Worm (Caenorhabditis elegans) whole organism, young adult: ENCODE measurements around the gene Y53C12A.7.

Source experiments
- B0336.3 ChIP-seq: fragments of 200-800 bp; sonication (Bioruptor generic); IDR thresholded peaks from 2 replicates; pipeline ENCODE4 v1.3.6; 2022; ENCODE audit warnings: missing genetic modification characterization, missing compliant biosample characterization
- F33H1.4 ChIP-seq: fragments of 200-800 bp; sonication (Bioruptor generic); IDR thresholded peaks from 2 replicates; pipeline ENCODE4 v1.3.6; 2022; ENCODE audit warnings: missing genetic modification reagents, missing genetic modification characterization, missing compliant biosample characterization
- F37B4.10 ChIP-seq: fragments of 200-800 bp; sonication (Bioruptor generic); IDR thresholded peaks from 2 replicates; pipeline ENCODE4 v1.3.6; 2022; ENCODE audit warnings: missing genetic modification characterization, missing compliant biosample characterization
- Y56A3A.18 ChIP-seq: fragments of 200-800 bp; sonication (Bioruptor generic); IDR thresholded peaks from 2 replicates; pipeline ENCODE4 v1.3.6; 2022; ENCODE audit warnings: missing genetic modification reagents, missing genetic modification characterization, missing compliant biosample characterization
- Y67H2A.10 ChIP-seq: fragments of 200-800 bp; sonication (Bioruptor generic); conservative IDR thresholded peaks from 2 replicates; pipeline ENCODE4 v1.3.6; 2022; ENCODE audit warnings: missing genetic modification reagents, missing genetic modification characterization, missing compliant biosample characterization
- Y95B8A.8 ChIP-seq: fragments of 200-800 bp; sonication (Bioruptor generic); IDR thresholded peaks from 2 replicates; pipeline ENCODE4 v1.3.6; 2022; ENCODE audit warnings: missing genetic modification reagents, missing genetic modification characterization, missing compliant biosample characterization
- akir-1 ChIP-seq: fragments of 200-800 bp; sonication (Bioruptor generic); optimal IDR thresholded peaks from 2 replicates; lab custom pipeline; 2018; ENCODE audit warnings: mild to moderate bottlenecking, missing genetic modification characterization, moderate library complexity, missing compliant biosample characterization
- aptf-3 ChIP-seq: fragments of 200-800 bp; sonication (Bioruptor generic); IDR thresholded peaks from 2 replicates; pipeline ENCODE4 v1.3.6; 2022; ENCODE audit warnings: missing genetic modification characterization, missing compliant biosample characterization
- atf-7 ChIP-seq: sonication (generic microtip); optimal IDR thresholded peaks from 2 replicates; lab custom pipeline; 2017; ENCODE audit warnings: mild to moderate bottlenecking, missing genetic modification characterization, missing compliant biosample characterization
- attf-5 ChIP-seq: fragments of 200-800 bp; sonication (Bioruptor generic); optimal IDR thresholded peaks from 2 replicates; lab custom pipeline; 2018; ENCODE audit warnings: mild to moderate bottlenecking, missing genetic modification characterization, missing compliant biosample characterization
- cebp-1 ChIP-seq, 2 experiments: fragments of 200-800 bp in 1 of 2; sonication (Bioruptor generic) in 1 of 2; sonication (generic microtip) in 1 of 2; IDR thresholded peaks in 1 of 2; optimal IDR thresholded peaks in 1 of 2; 2 replicates each; pipeline versions ENCODE4 v1.3.6 to Lab custom; 2017 to 2022; ENCODE audit warnings: missing compliant biosample characterization in 2 of 2, missing genetic modification characterization in 2 of 2, mild to moderate bottlenecking in 1 of 2, missing genetic modification reagents in 1 of 2, moderate library complexity in 1 of 2
- cebp-2 ChIP-seq: fragments of 200-800 bp; sonication (Bioruptor generic); IDR thresholded peaks from 2 replicates; pipeline ENCODE4 v1.3.6; 2022; ENCODE audit warnings: missing genetic modification characterization, missing compliant biosample characterization
- ceh-91 ChIP-seq: fragments of 200-800 bp; sonication (Bioruptor generic); IDR thresholded peaks from 2 replicates; pipeline ENCODE4 v1.3.6; 2022; ENCODE audit warnings: missing genetic modification reagents, missing genetic modification characterization, missing compliant biosample characterization
- chd-7 ChIP-seq: sonication (generic microtip); optimal IDR thresholded peaks from 2 replicates; lab custom pipeline; 2016; ENCODE audit warnings: mild to moderate bottlenecking, missing genetic modification characterization, moderate library complexity, missing compliant biosample characterization
- dox-1 ChIP-seq: fragments of 200-800 bp; sonication (Bioruptor generic); IDR thresholded peaks from 2 replicates; pipeline ENCODE4 v1.3.6; 2022; ENCODE audit warnings: missing genetic modification reagents, missing genetic modification characterization, missing compliant biosample characterization
- dpl-1 ChIP-seq: fragments of 150-350 bp; optimal IDR thresholded peaks from 2 replicates; lab custom pipeline; 2014; ENCODE audit warnings: missing biosample characterization, missing genetic modification reagents, missing genetic modification characterization
- ets-4 ChIP-seq: fragments of 200-800 bp; sonication (Bioruptor generic); optimal IDR thresholded peaks from 2 replicates; lab custom pipeline; 2018; ENCODE audit warnings: mild to moderate bottlenecking, missing genetic modification characterization, missing compliant biosample characterization
- hmg-1.2 ChIP-seq: fragments of 200-800 bp; sonication (Bioruptor generic); IDR thresholded peaks from 2 replicates; pipeline ENCODE4 v1.3.6; 2022; ENCODE audit warnings: missing genetic modification reagents, missing genetic modification characterization, missing compliant biosample characterization
- hsf-1 ChIP-seq: fragments of 200-800 bp; sonication (Bioruptor generic); IDR thresholded peaks from 2 replicates; pipeline ENCODE4 v1.3.6; 2022; ENCODE audit warnings: missing genetic modification reagents, missing genetic modification characterization, missing compliant biosample characterization
- let-607 ChIP-seq, 2 experiments: fragments of 200-800 bp in 1 of 2; sonication (Bioruptor generic) in 1 of 2; sonication (generic microtip) in 1 of 2; optimal IDR thresholded peaks; 2 replicates each; lab custom pipeline; 2016 to 2018; ENCODE audit warnings: mild to moderate bottlenecking in 2 of 2, missing compliant biosample characterization in 2 of 2, missing genetic modification characterization in 2 of 2, moderate library complexity in 2 of 2, missing genotype in 1 of 2
- lir-1 ChIP-seq: fragments of 200-800 bp; sonication (Bioruptor generic); conservative IDR thresholded peaks from 2 replicates; pipeline ENCODE4 v1.3.6; 2022; ENCODE audit warnings: missing genetic modification reagents, missing genetic modification characterization, missing compliant biosample characterization
- lsy-27 ChIP-seq: sonication (generic microtip); optimal IDR thresholded peaks from 2 replicates; lab custom pipeline; 2017; ENCODE audit warnings: missing genetic modification characterization, mild to moderate bottlenecking, missing compliant biosample characterization, antibody characterized with exemption, missing genotype, borderline replicate concordance; ENCODE audit not compliant: insufficient read depth
- madf-10 ChIP-seq: sonication (generic microtip); optimal IDR thresholded peaks from 2 replicates; lab custom pipeline; 2016; ENCODE audit warnings: mild to moderate bottlenecking, missing genetic modification characterization, missing compliant biosample characterization
- mcd-1 ChIP-seq: fragments of 200-800 bp; sonication (Bioruptor generic); IDR thresholded peaks from 2 replicates; pipeline ENCODE4 v1.3.6; 2022; ENCODE audit warnings: missing genetic modification reagents, missing genetic modification characterization, missing compliant biosample characterization
- mxl-1 ChIP-seq: sonication (generic microtip); optimal IDR thresholded peaks from 2 replicates; lab custom pipeline; 2016; ENCODE audit warnings: missing genetic modification characterization, missing compliant biosample characterization
- nfyb-1 ChIP-seq: fragments of 200-800 bp; sonication (Bioruptor generic); IDR thresholded peaks from 2 replicates; pipeline ENCODE4 v1.3.6; 2022; ENCODE audit warnings: missing genetic modification reagents, missing genetic modification characterization, missing compliant biosample characterization
- nhr-179 ChIP-seq: sonication (generic microtip); optimal IDR thresholded peaks from 2 replicates; lab custom pipeline; 2016; ENCODE audit warnings: mild to moderate bottlenecking, missing genetic modification characterization, missing compliant biosample characterization
- nhr-80 ChIP-seq: sonication (generic microtip); optimal IDR thresholded peaks from 2 replicates; lab custom pipeline; 2016; ENCODE audit warnings: missing genetic modification characterization, missing compliant biosample characterization
- nhr-90 ChIP-seq: sonication (generic microtip); optimal IDR thresholded peaks from 2 replicates; lab custom pipeline; 2016; ENCODE audit warnings: missing genotype, mild to moderate bottlenecking, missing genetic modification characterization, missing compliant biosample characterization
- pbrm-1 ChIP-seq: fragments of 200-800 bp; sonication (Bioruptor generic); IDR thresholded peaks from 2 replicates; pipeline ENCODE4 v1.3.6; 2022; ENCODE audit warnings: missing genetic modification reagents, missing genetic modification characterization, missing compliant biosample characterization
- pha-4 ChIP-seq: fragments of 150-350 bp; sonication (generic microtip); optimal IDR thresholded peaks from 2 replicates; lab custom pipeline; 2014; ENCODE audit warnings: missing biosample characterization, missing genetic modification reagents, missing genetic modification characterization
- rcor-1 ChIP-seq: fragments of 200-800 bp; sonication (Bioruptor generic); IDR thresholded peaks from 2 replicates; pipeline ENCODE4 v1.3.6; 2022; ENCODE audit warnings: missing genetic modification reagents, missing genetic modification characterization, missing compliant biosample characterization
- rpc-1 ChIP-seq, 2 experiments: fragments of 150-350 bp in 1 of 2; sonication (generic microtip) in 1 of 2; optimal IDR thresholded peaks; 2 replicates each; lab custom pipeline; 2014 to 2018; ENCODE audit warnings: missing biosample characterization in 1 of 2, missing genetic modification characterization in 1 of 2, missing genetic modification reagents in 1 of 2, missing genotype in 1 of 2
- snpc-3.4 ChIP-seq: sonication (generic microtip); optimal IDR thresholded peaks from 2 replicates; lab custom pipeline; 2017; ENCODE audit warnings: missing genetic modification characterization, mild to moderate bottlenecking, missing compliant biosample characterization, antibody characterized with exemption, moderate library complexity, missing genotype, missing genetic modification reagents
- snpc-4 ChIP-seq, 5 experiments: fragments of 150-350 bp in 1 of 5; sonication (generic microtip) in 4 of 5; optimal IDR thresholded peaks; 2 replicates each; lab custom pipeline; 2014 to 2018; ENCODE audit warnings: missing genetic modification characterization in 5 of 5, missing biosample characterization in 3 of 5, antibody characterized with exemption in 2 of 5, mild to moderate bottlenecking in 2 of 5, missing compliant biosample characterization in 2 of 5, missing genotype in 2 of 5, moderate library complexity in 2 of 5, missing genetic modification reagents in 1 of 5
- somi-1 ChIP-seq: fragments of 200-800 bp; sonication (Bioruptor generic); optimal IDR thresholded peaks from 2 replicates; lab custom pipeline; 2018; ENCODE audit warnings: mild to moderate bottlenecking, missing genetic modification characterization, missing compliant biosample characterization
- sptf-2 ChIP-seq: fragments of 200-800 bp; sonication (Bioruptor generic); optimal IDR thresholded peaks from 2 replicates; lab custom pipeline; 2018; ENCODE audit warnings: mild to moderate bottlenecking, missing genetic modification characterization, missing compliant biosample characterization
- tbp1 ChIP-seq: fragments of 200-800 bp; sonication (Bioruptor generic); optimal IDR thresholded peaks from 2 replicates; lab custom pipeline; 2018; ENCODE audit warnings: mild to moderate bottlenecking, missing genetic modification characterization, missing compliant biosample characterization
- tlf-1 ChIP-seq: fragments of 200-800 bp; sonication (Bioruptor generic); optimal IDR thresholded peaks from 2 replicates; lab custom pipeline; 2018; ENCODE audit warnings: mild to moderate bottlenecking, missing genetic modification characterization, missing compliant biosample characterization
- unc-62 ChIP-seq: fragments of 150-350 bp; optimal IDR thresholded peaks from 2 replicates; lab custom pipeline; 2014; ENCODE audit warnings: missing biosample characterization, missing genetic modification reagents, missing genetic modification characterization
- zim-3 ChIP-seq: sonication (generic microtip); optimal IDR thresholded peaks from 2 replicates; lab custom pipeline; 2017; ENCODE audit warnings: mild to moderate bottlenecking, missing genetic modification characterization, moderate library complexity, missing compliant biosample characterization
- ztf-18 ChIP-seq: sonication (generic microtip); optimal IDR thresholded peaks from 2 replicates; lab custom pipeline; 2016; ENCODE audit warnings: missing genotype, mild to moderate bottlenecking, missing genetic modification characterization, missing compliant biosample characterization
- ztf-25 ChIP-seq: fragments of 200-800 bp; sonication (Bioruptor generic); IDR thresholded peaks from 2 replicates; pipeline ENCODE4 v1.3.6; 2022; ENCODE audit warnings: missing genetic modification reagents, missing genetic modification characterization, missing compliant biosample characterization
- ztf-3 ChIP-seq: fragments of 200-800 bp; sonication (Bioruptor generic); optimal IDR thresholded peaks from 2 replicates; lab custom pipeline; 2018; ENCODE audit warnings: mild to moderate bottlenecking, missing genetic modification characterization, missing compliant biosample characterization

The Y53C12A.7 gene

ce11 chrII:9738820-9739219 is 38.5 kb downstream of the Y53C12A.7 start:
- TF ChIP-seq mcd-1 (GFP tag; lab: Robert Waterston, UW), result peak; percentile 33; the same call in 1 of the 2 replicates
- TF ChIP-seq B0336.3 (GFP tag; lab: Robert Waterston, UW), result peak; percentile 76; the same call in 1 of the 2 replicates
- peak; percentile 30 for TF ChIP-seq zim-3 (tag; lab: Kevin White, UChicago)
- no peak for TF ChIP-seq mxl-1 (tag; lab: Kevin White, UChicago)
- no peak for TF ChIP-seq akir-1 (GFP tag; lab: Kevin White, UChicago)
- 0 out of 2 replicates have a peak, but pooled peaks have one; percentile 24 for TF ChIP-seq cebp-1 (GFP tag; IDR thresholded peaks at IDR 0.05; lab: Robert Waterston, UW)
- peak; percentile 69 for TF ChIP-seq cebp-1 (tag; optimal IDR thresholded peaks at IDR 0.05; lab: Kevin White, UChicago)
- TF ChIP-seq nhr-90 (tag; lab: Kevin White, UChicago), result peak; percentile 34
- peak; percentile 85 to 91 for TF ChIP-seq let-607 (tag; optimal IDR thresholded peaks at IDR 0.05; lab: Kevin White, UChicago)
- TF ChIP-seq rpc-1 (optimal IDR thresholded peaks at IDR 0.05; lab: Kevin White, UChicago), result no peak
- no peak for TF ChIP-seq rpc-1 (tag; optimal IDR thresholded peaks at IDR 0.05; lab: Kevin White, UChicago)
- TF ChIP-seq F33H1.4 (GFP tag; lab: Robert Waterston, UW), result peak; percentile 29; the same call in 1 of the 2 replicates
- TF ChIP-seq atf-7 (tag; lab: Kevin White, UChicago), result peak; percentile 23
- peak; percentile 30; the same call in 1 of the 2 replicates for TF ChIP-seq pbrm-1 (GFP tag; lab: Robert Waterston, UW)
- peak; percentile 92 for TF ChIP-seq nhr-80 (tag; lab: Kevin White, UChicago)
- peak; percentile 67 for TF ChIP-seq chd-7 (tag; lab: Kevin White, UChicago)
- peak; percentile 54 for TF ChIP-seq tbp1 (GFP tag; lab: Kevin White, UChicago)
- no peak for TF ChIP-seq sptf-2 (GFP tag; lab: Kevin White, UChicago)
- no peak for TF ChIP-seq ceh-91 (GFP tag; lab: Robert Waterston, UW)
- TF ChIP-seq ets-4 (GFP tag; lab: Kevin White, UChicago), result peak; percentile 42
- TF ChIP-seq cebp-2 (GFP tag; lab: Robert Waterston, UW), result 0 out of 2 replicates have a peak, but pooled peaks have one; percentile 64
- peak; percentile 64 for TF ChIP-seq dox-1 (GFP tag; lab: Robert Waterston, UW)
- 0 out of 2 replicates have a peak, but pooled peaks have one; percentile 40 for TF ChIP-seq Y56A3A.18 (GFP tag; lab: Robert Waterston, UW)
- peak; percentile 70 for TF ChIP-seq attf-5 (GFP tag; lab: Kevin White, UChicago)
- no peak for TF ChIP-seq snpc-4 (GFP tag; optimal IDR thresholded peaks at IDR 0.05; lab: Kevin White, UChicago)
- peak in 3 of 4 experiments; percentile 3 to 31 (median 15) for TF ChIP-seq snpc-4 (tag; optimal IDR thresholded peaks at IDR 0.05; lab: Kevin White, UChicago)
- TF ChIP-seq lir-1, result 0 out of 2 replicates have a peak, but pooled peaks have one; percentile 21
- TF ChIP-seq unc-62 (GFP tag; lab: Kevin White, UChicago), result peak; percentile 48
- peak; percentile 35; the same call in 1 of the 2 replicates for TF ChIP-seq hmg-1.2
- TF ChIP-seq nfyb-1 (GFP tag; lab: Robert Waterston, UW), result 0 out of 2 replicates have a peak, but pooled peaks have one; percentile 24
- TF ChIP-seq nhr-179 (tag; lab: Kevin White, UChicago), result no peak
- no peak for TF ChIP-seq ztf-18
- no peak for TF ChIP-seq Y67H2A.10 (GFP tag; lab: Robert Waterston, UW)
- peak; percentile 43; the same call in 1 of the 2 replicates for TF ChIP-seq ztf-25
- 0 out of 2 replicates have a peak, but pooled peaks have one; percentile 30 for TF ChIP-seq F37B4.10 (GFP tag; lab: Robert Waterston, UW)
- TF ChIP-seq ztf-3 (GFP tag; lab: Kevin White, UChicago), result no peak
- TF ChIP-seq aptf-3 (GFP tag; lab: Robert Waterston, UW), result 0 out of 2 replicates have a peak, but pooled peaks have one; percentile 42
- 0 out of 2 replicates have a peak, but pooled peaks have one; percentile 34 for TF ChIP-seq Y95B8A.8
- TF ChIP-seq hsf-1, result no peak
- TF ChIP-seq lsy-27 (tag; lab: Kevin White, UChicago), result no peak
- peak; percentile 56 for TF ChIP-seq pha-4 (tag; lab: Kevin White, UChicago)
- TF ChIP-seq dpl-1, result no peak
- peak; percentile 16 for TF ChIP-seq snpc-3.4 (tag; lab: Kevin White, UChicago)
- no peak for TF ChIP-seq somi-1 (GFP tag; lab: Kevin White, UChicago)
- peak; percentile 70 for TF ChIP-seq tlf-1 (GFP tag; lab: Kevin White, UChicago)
- TF ChIP-seq madf-10 (tag; lab: Kevin White, UChicago), result peak; percentile 12
- TF ChIP-seq rcor-1 (GFP tag; lab: Robert Waterston, UW), result no peak
